Fruit fly (Drosophila melanogaster) whole organism, pupa: ENCODE results near the gene cyc.

Experiments used
- CG10348 ChIP-seq: fragments of 200-800 bp; sonication (Bioruptor generic); IDR thresholded peaks from 2 replicates; pipeline ENCODE4 v1.3.6; 2022; ENCODE audit warnings: missing biosample characterization, missing genetic modification characterization
- CG12605 ChIP-seq: fragments of 200-800 bp; sonication (Bioruptor generic); IDR thresholded peaks from 2 replicates; pipeline ENCODE4 v1.3.6; 2022; ENCODE audit warnings: missing biosample characterization, missing genetic modification characterization
- CG14655 ChIP-seq: fragments of 200-800 bp; sonication (Bioruptor generic); optimal IDR thresholded peaks from 3 replicates; lab custom pipeline; 2017; ENCODE audit warnings: mild to moderate bottlenecking, missing biosample characterization, missing genetic modification reagents, missing genetic modification characterization
- CG15710 ChIP-seq: fragments of 200-800 bp; sonication (Bioruptor generic); optimal IDR thresholded peaks from 2 replicates; lab custom pipeline; 2018; ENCODE audit warnings: missing biosample characterization, mild to moderate bottlenecking, missing genetic modification characterization, moderate library complexity
- CG32121 ChIP-seq: fragments of 200-800 bp; sonication (Bioruptor generic); IDR thresholded peaks from 2 replicates; pipeline ENCODE4 v1.3.6; 2022; ENCODE audit warnings: missing biosample characterization, missing genetic modification characterization
- CG34367 ChIP-seq: fragments of 200-800 bp; sonication (Bioruptor generic); optimal IDR thresholded peaks from 2 replicates; lab custom pipeline; 2018; ENCODE audit warnings: missing biosample characterization, mild to moderate bottlenecking, missing genetic modification characterization
- CG4496 ChIP-seq: fragments of 200-800 bp; sonication (Bioruptor generic); IDR thresholded peaks from 3 replicates; pipeline ENCODE4 v1.3.6; 2022; ENCODE audit warnings: missing biosample characterization, missing genetic modification characterization
- CG8159 ChIP-seq: fragments of 200-800 bp; sonication (Bioruptor generic); optimal IDR thresholded peaks from 3 replicates; lab custom pipeline; 2018; ENCODE audit warnings: missing biosample characterization, mild to moderate bottlenecking, missing genetic modification characterization, moderate library complexity
- CG8301 ChIP-seq: fragments of 200-800 bp; sonication (Bioruptor generic); optimal IDR thresholded peaks from 2 replicates; lab custom pipeline; 2018; ENCODE audit warnings: missing biosample characterization, mild to moderate bottlenecking, missing genetic modification characterization
- CG9948 ChIP-seq: fragments of 200-800 bp; sonication (Bioruptor generic); optimal IDR thresholded peaks from 2 replicates; lab custom pipeline; 2018; ENCODE audit warnings: missing biosample characterization, mild to moderate bottlenecking, missing genetic modification characterization, moderate library complexity
- D1 ChIP-seq: fragments of 200-800 bp; sonication (Bioruptor generic); optimal IDR thresholded peaks from 2 replicates; lab custom pipeline; 2018; ENCODE audit warnings: missing biosample characterization, mild to moderate bottlenecking, missing genetic modification characterization, moderate library complexity
- EcR ChIP-seq: fragments of 200-800 bp; sonication (Bioruptor generic); optimal IDR thresholded peaks from 3 replicates; lab custom pipeline; 2019; ENCODE audit warnings: missing biosample characterization, missing genetic modification characterization, mild to moderate bottlenecking, moderate library complexity, missing genetic modification reagents
- Ets98B ChIP-seq: fragments of 200-800 bp; sonication (Bioruptor generic); IDR thresholded peaks from 2 replicates; pipeline ENCODE4 v1.3.6; 2022; ENCODE audit warnings: missing biosample characterization, missing genetic modification characterization
- Pif1A ChIP-seq: fragments of 200-800 bp; sonication (Bioruptor generic); optimal IDR thresholded peaks from 3 replicates; lab custom pipeline; 2016; ENCODE audit warnings: missing biosample characterization, missing genetic modification characterization
- Pif1B ChIP-seq: fragments of 200-800 bp; sonication (Bioruptor generic); optimal IDR thresholded peaks from 3 replicates; lab custom pipeline; 2016; ENCODE audit warnings: missing biosample characterization, missing genetic modification characterization
- Snoo ChIP-seq: fragments of 200-800 bp; sonication (Bioruptor generic); optimal IDR thresholded peaks from 3 replicates; lab custom pipeline; 2017; ENCODE audit warnings: missing biosample characterization, mild to moderate bottlenecking, missing genetic modification characterization, inconsistent platforms
- fd96Ca ChIP-seq: fragments of 200-800 bp; sonication (Bioruptor generic); IDR thresholded peaks from 3 replicates; pipeline ENCODE4 v1.3.6; 2022; ENCODE audit warnings: missing biosample characterization, missing genetic modification characterization
- gl ChIP-seq: fragments of 200-800 bp; sonication (Bioruptor generic); optimal IDR thresholded peaks from 2 replicates; lab custom pipeline; 2018; ENCODE audit warnings: missing biosample characterization, mild to moderate bottlenecking, missing genetic modification characterization
- rn ChIP-seq: fragments of 200-800 bp; sonication (Bioruptor generic); IDR thresholded peaks from 2 replicates; pipeline ENCODE4 v1.3.6; 2022; ENCODE audit warnings: missing biosample characterization, missing genetic modification characterization

cyc gene

dm6 chr3L:19815472-19816150 is at the start of gene cyc:
Gene cyc (minus strand): TSS chr3L:19815938.
- TF ChIP-seq Ets98B (GFP tag; lab: Robert Waterston, UW) (peak; percentile 64; the same call in 1 of the 2 replicates), CG32121 (peak; percentile 32; the same call in 1 of the 2 replicates), CG12605 (GFP tag; lab: Robert Waterston, UW) (peak; percentile 64), CG34367 (no peak), CG4496 (GFP tag; lab: Robert Waterston, UW) (peak; percentile 70), Snoo (peak; percentile 34), D1 (no peak), CG15710 (peak; percentile 1)

dm6 chr3L:19861215-19861614 is 45.5 kb upstream of the cyc start:
- TF ChIP-seq CG10348 (GFP tag; lab: Robert Waterston, UW) (no peak), D1 (peak; percentile 23), Ets98B (GFP tag; lab: Robert Waterston, UW) (peak; percentile 23; the same call in 1 of the 2 replicates), fd96Ca (no peak), CG8159 (tag; lab: Kevin White, UChicago) (no peak), CG4496 (GFP tag; lab: Robert Waterston, UW) (0 out of 3 replicates have a peak, but pooled peaks have one; percentile 38), Pif1A (GFP tag; lab: Kevin White, UChicago) (no peak)

- TF ChIP-seq gl (tag; lab: Kevin White, UChicago) (no peak), fd96Ca (no peak), EcR (peak; percentile 65), CG10348 (GFP tag; lab: Robert Waterston, UW) (no peak), CG9948 (tag; lab: Kevin White, UChicago) (no peak)
Observed at dm6 chr3L:19857923-19858490, 42.3 kb upstream of the cyc start.

dm6 chr3L:19848080-19848479 is 32.3 kb upstream of the cyc start:
- no peak for TF ChIP-seq CG8301
- 0 out of 3 replicates have a peak, but pooled peaks have one; percentile 22 for TF ChIP-seq CG4496 (GFP tag; lab: Robert Waterston, UW)

dm6 chr3L:19846960-19847359 is 31.2 kb upstream of the cyc start:
- TF ChIP-seq Ets98B (GFP tag; lab: Robert Waterston, UW): 0 out of 2 replicates have a peak, but pooled peaks have one; percentile 20
- no peak for TF ChIP-seq CG8301
- TF ChIP-seq CG14655: no peak
- no peak for TF ChIP-seq Pif1B (GFP tag; lab: Kevin White, UChicago)
- no peak for TF ChIP-seq CG9948 (tag; lab: Kevin White, UChicago)
- TF ChIP-seq CG12605 (GFP tag; lab: Robert Waterston, UW): no peak
- TF ChIP-seq D1: no peak

- TF ChIP-seq D1 (no peak), EcR (no peak), CG8301 (no peak), Pif1A (GFP tag; lab: Kevin White, UChicago) (no peak), Pif1B (GFP tag; lab: Kevin White, UChicago) (no peak), CG15710 (no peak), Ets98B (GFP tag; lab: Robert Waterston, UW) (no peak)
Observed at dm6 chr3L:19845907-19846301, 30.2 kb upstream of the cyc start.

dm6 chr3L:19845047-19845906 is 29.5 kb upstream of the cyc start, which contains the start of gene Papss:
Gene Papss (plus strand): TSS chr3L:19845293.
- peak; percentile 36; the same call in 1 of the 2 replicates for TF ChIP-seq Ets98B (GFP tag; lab: Robert Waterston, UW)
- TF ChIP-seq CG4496 (GFP tag; lab: Robert Waterston, UW): peak; percentile 13; the same call in 1 of the 3 replicates
- TF ChIP-seq rn (GFP tag; lab: Robert Waterston, UW): no peak
- no peak for TF ChIP-seq CG15710

- no peak for TF ChIP-seq CG34367
- TF ChIP-seq Ets98B (GFP tag; lab: Robert Waterston, UW): no peak
Observed at dm6 chr3L:19844507-19844906, 28.8 kb upstream of the cyc start.
